Fruit fly (Drosophila melanogaster) whole organism, embryonic: ENCODE results near the gene RpL37-1.

Source experiments
- CG10366 ChIP-seq: fragments of 200-800 bp; sonication (Bioruptor generic); IDR thresholded peaks from 2 replicates; pipeline ENCODE4 v1.3.6; 2022; ENCODE audit warnings: missing biosample characterization, missing genetic modification characterization
- CG11723 ChIP-seq: fragments of 200-800 bp; sonication (Bioruptor generic); optimal IDR thresholded peaks from 2 replicates; lab custom pipeline; 2017; ENCODE audit warnings: missing biosample characterization, mild to moderate bottlenecking, missing genetic modification characterization
- CG15514 ChIP-seq: fragments of 200-800 bp; sonication (Bioruptor generic); optimal IDR thresholded peaks from 3 replicates; lab custom pipeline; 2017; ENCODE audit warnings: missing biosample characterization, missing genetic modification characterization, mild to moderate bottlenecking, moderate library complexity, missing genetic modification reagents
- CG15696 ChIP-seq: fragments of 200-800 bp; sonication (Bioruptor generic); optimal IDR thresholded peaks from 2 replicates; lab custom pipeline; 2019; ENCODE audit warnings: missing biosample characterization, mild to moderate bottlenecking, missing genetic modification characterization, moderate library complexity
- CG17359 ChIP-seq: fragments of 200-800 bp; sonication (Bioruptor generic); optimal IDR thresholded peaks from 3 replicates; lab custom pipeline; 2018; ENCODE audit warnings: missing biosample characterization, mild to moderate bottlenecking, missing genetic modification characterization, moderate library complexity
- CG18764 ChIP-seq: fragments of 200-800 bp; sonication (Bioruptor generic); optimal IDR thresholded peaks from 3 replicates; lab custom pipeline; 2016; ENCODE audit warnings: missing biosample characterization, missing genetic modification characterization
- CG2129 ChIP-seq: fragments of 200-800 bp; sonication (Bioruptor generic); IDR thresholded peaks from 2 replicates; pipeline ENCODE4 v1.3.6; 2022; ENCODE audit warnings: missing biosample characterization, missing genetic modification characterization; ENCODE audit not compliant: partially characterized antibody
- CG30020 ChIP-seq: fragments of 200-800 bp; optimal IDR thresholded peaks from 2 replicates; lab custom pipeline; 2019; ENCODE audit warnings: missing biosample characterization, mild to moderate bottlenecking, missing genetic modification characterization, moderate library complexity
- CG30403 ChIP-seq: fragments of 200-800 bp; sonication (Bioruptor generic); optimal IDR thresholded peaks from 3 replicates; lab custom pipeline; 2016; ENCODE audit warnings: missing biosample characterization, missing genetic modification characterization
- CG3838 ChIP-seq: fragments of 200-800 bp; sonication (Bioruptor generic); optimal IDR thresholded peaks from 3 replicates; lab custom pipeline; 2016; ENCODE audit warnings: missing biosample characterization, missing genetic modification characterization
- CG6254 ChIP-seq: fragments of 200-800 bp; sonication (Bioruptor generic); optimal IDR thresholded peaks from 3 replicates; lab custom pipeline; 2017; ENCODE audit warnings: mild to moderate bottlenecking, missing biosample characterization, missing genetic modification reagents, missing genetic modification characterization
- CG7271 ChIP-seq: fragments of 200-800 bp; sonication (Bioruptor generic); optimal IDR thresholded peaks from 2 replicates; lab custom pipeline; 2018; ENCODE audit warnings: missing biosample characterization, mild to moderate bottlenecking, missing genetic modification characterization, moderate library complexity
- CG7372 ChIP-seq: fragments of 200-800 bp; sonication (Bioruptor generic); IDR thresholded peaks from 2 replicates; pipeline ENCODE4 v1.3.6; 2022; ENCODE audit warnings: missing biosample characterization, missing genetic modification characterization
- CG8944 ChIP-seq: fragments of 200-800 bp; sonication (Bioruptor generic); optimal IDR thresholded peaks from 3 replicates; lab custom pipeline; 2016; ENCODE audit warnings: missing biosample characterization, missing genetic modification characterization
- CG9797 ChIP-seq: fragments of 200-800 bp; sonication (Bioruptor generic); optimal IDR thresholded peaks from 3 replicates; lab custom pipeline; 2018; ENCODE audit warnings: missing biosample characterization, mild to moderate bottlenecking, missing genetic modification characterization
- CG9817 ChIP-seq: fragments of 200-800 bp; sonication (Bioruptor generic); optimal IDR thresholded peaks from 2 replicates; lab custom pipeline; 2018; ENCODE audit warnings: missing biosample characterization, mild to moderate bottlenecking, missing genetic modification characterization, moderate library complexity
- CG9932 ChIP-seq: fragments of 200-800 bp; sonication (Bioruptor generic); IDR thresholded peaks from 2 replicates; pipeline ENCODE4 v1.3.6; 2022; ENCODE audit warnings: missing biosample characterization, missing genetic modification characterization
- Dip2 ChIP-seq: fragments of 200-800 bp; sonication (Bioruptor generic); IDR thresholded peaks from 2 replicates; pipeline ENCODE4 v1.3.6; 2022; ENCODE audit warnings: missing biosample characterization, missing genetic modification characterization
- Dip3 ChIP-seq: fragments of 200-800 bp; sonication (Bioruptor generic); optimal IDR thresholded peaks from 3 replicates; lab custom pipeline; 2016; ENCODE audit warnings: missing biosample characterization, missing genetic modification characterization
- Dp ChIP-seq: fragments of 200-800 bp; sonication (Bioruptor generic); optimal IDR thresholded peaks from 2 replicates; lab custom pipeline; 2018; ENCODE audit warnings: missing biosample characterization, mild to moderate bottlenecking, missing genetic modification characterization, moderate library complexity
- Ets97D ChIP-seq: fragments of 200-800 bp; sonication (Bioruptor generic); optimal IDR thresholded peaks from 3 replicates; lab custom pipeline; 2016; ENCODE audit warnings: missing biosample characterization, missing genetic modification characterization
- Gsc ChIP-seq: fragments of 200-800 bp; sonication (Bioruptor generic); IDR thresholded peaks from 2 replicates; pipeline ENCODE4 v1.3.6; 2022; ENCODE audit warnings: missing biosample characterization, missing genetic modification characterization
- HLH4C ChIP-seq: fragments of 200-800 bp; sonication (Bioruptor generic); IDR thresholded peaks from 3 replicates; pipeline ENCODE4 v1.3.6; 2022; ENCODE audit warnings: missing biosample characterization, missing genetic modification characterization; ENCODE audit not compliant: partially characterized antibody
- Hr39 ChIP-seq: fragments of >200 bp; optimal IDR thresholded peaks from 2 replicates; lab custom pipeline; 2017
- Sin3A ChIP-seq: fragments of >200 bp; optimal IDR thresholded peaks from 2 replicates; lab custom pipeline; 2018
- Six4 ChIP-seq: fragments of 200-800 bp; sonication (Bioruptor generic); optimal IDR thresholded peaks from 2 replicates; lab custom pipeline; 2016; ENCODE audit warnings: missing biosample characterization, missing genetic modification characterization
- Sox100B ChIP-seq: fragments of 200-800 bp; sonication (Bioruptor generic); optimal IDR thresholded peaks from 3 replicates; lab custom pipeline; 2018; ENCODE audit warnings: missing biosample characterization, mild to moderate bottlenecking, missing genetic modification characterization
- Trl ChIP-seq, 3 experiments: fragments of >200 bp in 2 of 3; fragments of 200-800 bp in 1 of 3; sonication (Bioruptor generic) in 1 of 3; optimal IDR thresholded peaks; 2 replicates in 1 of 3; 3 replicates in 2 of 3; lab custom pipeline; 2016 to 2017; ENCODE audit warnings: missing biosample characterization in 1 of 3, missing genetic modification characterization in 1 of 3
- Xbp1 ChIP-seq: fragments of 200-800 bp; sonication (Bioruptor generic); optimal IDR thresholded peaks from 3 replicates; lab custom pipeline; 2016; ENCODE audit warnings: missing biosample characterization, mild to moderate bottlenecking, missing genetic modification characterization
- chinmo ChIP-seq: fragments of 200-800 bp; sonication (Bioruptor generic); IDR thresholded peaks from 4 replicates; pipeline ENCODE4 v1.3.6; 2022; ENCODE audit warnings: missing biosample characterization, missing genetic modification characterization; ENCODE audit not compliant: partially characterized antibody
- crc ChIP-seq: fragments of 200-800 bp; sonication (Bioruptor generic); optimal IDR thresholded peaks from 2 replicates; lab custom pipeline; 2016; ENCODE audit warnings: missing biosample characterization, missing genetic modification characterization
- croc ChIP-seq: fragments of 200-800 bp; sonication (Bioruptor generic); conservative IDR thresholded peaks from 3 replicates; pipeline ENCODE4 v1.3.6; 2022; ENCODE audit warnings: missing biosample characterization, missing genetic modification characterization
- crp ChIP-seq, 2 experiments: fragments of 200-800 bp; sonication (Bioruptor generic); optimal IDR thresholded peaks; 2 replicates in 1 of 2; 3 replicates in 1 of 2; lab custom pipeline; 2017; ENCODE audit warnings: missing biosample characterization in 2 of 2, missing genetic modification characterization in 2 of 2, mild to moderate bottlenecking in 1 of 2, moderate library complexity in 1 of 2
- dimm ChIP-seq: fragments of 200-800 bp; sonication (Bioruptor generic); IDR thresholded peaks from 2 replicates; pipeline ENCODE4 v1.3.6; 2022; ENCODE audit warnings: missing biosample characterization, missing genetic modification characterization
- hth ChIP-seq: fragments of >200 bp; optimal IDR thresholded peaks from 2 replicates; lab custom pipeline; 2017; ENCODE audit warnings: inconsistent platforms
- lab ChIP-seq: fragments of 200-800 bp; sonication (Bioruptor generic); optimal IDR thresholded peaks from 3 replicates; lab custom pipeline; 2017; ENCODE audit warnings: missing biosample characterization, missing genetic modification characterization, mild to moderate bottlenecking, moderate library complexity, missing genetic modification reagents
- nerfin-1 ChIP-seq: fragments of 200-800 bp; sonication (Bioruptor generic); optimal IDR thresholded peaks from 3 replicates; lab custom pipeline; 2019; ENCODE audit warnings: missing biosample characterization, mild to moderate bottlenecking, missing genetic modification characterization, moderate library complexity
- pb ChIP-seq: fragments of 200-800 bp; sonication (Bioruptor generic); optimal IDR thresholded peaks from 3 replicates; lab custom pipeline; 2016; ENCODE audit warnings: missing biosample characterization, missing genetic modification characterization
- peb ChIP-seq: fragments of 200-800 bp; sonication (Bioruptor generic); IDR thresholded peaks from 2 replicates; pipeline ENCODE4 v1.3.6; 2022; ENCODE audit warnings: missing biosample characterization, missing genetic modification characterization
- phol ChIP-seq: fragments of 200-800 bp; sonication (Bioruptor generic); optimal IDR thresholded peaks from 3 replicates; lab custom pipeline; 2018; ENCODE audit warnings: missing biosample characterization, mild to moderate bottlenecking, missing genetic modification characterization, moderate library complexity
- pita ChIP-seq: fragments of 200-800 bp; sonication (Bioruptor generic); optimal IDR thresholded peaks from 2 replicates; lab custom pipeline; 2017; ENCODE audit warnings: missing biosample characterization, mild to moderate bottlenecking, missing genetic modification characterization
- sc ChIP-seq, 3 experiments: fragments of >200 bp in 2 of 3; fragments of 200-800 bp in 1 of 3; sonication (Bioruptor generic) in 1 of 3; optimal IDR thresholded peaks; 2 replicates in 2 of 3; 3 replicates in 1 of 3; lab custom pipeline; 2017; ENCODE audit warnings: mild to moderate bottlenecking in 1 of 3, missing biosample characterization in 1 of 3, missing genetic modification characterization in 1 of 3, missing genetic modification reagents in 1 of 3
- stwl ChIP-seq: fragments of 200-800 bp; sonication (Bioruptor generic); optimal IDR thresholded peaks from 3 replicates; lab custom pipeline; 2018; ENCODE audit warnings: missing biosample characterization, mild to moderate bottlenecking, missing genetic modification characterization, moderate library complexity
- zen ChIP-seq: fragments of 200-800 bp; sonication (Bioruptor generic); optimal IDR thresholded peaks from 3 replicates; lab custom pipeline; 2018; ENCODE audit warnings: missing biosample characterization, mild to moderate bottlenecking, missing genetic modification characterization, moderate library complexity

The RpL37-1 gene

dm6 chrX:15116397-15116796 is 22.8 kb downstream of the RpL37-1 start, which contains the start of gene Cyp4s3 (continued):
- TF ChIP-seq CG10366 (GFP tag; lab: Robert Waterston, UW) (no peak), peb (GFP tag; lab: Robert Waterston, UW) (no peak), sc (optimal IDR thresholded peaks at IDR 0.05; lab: Kevin White, UChicago) (no peak), sc (GFP tag; optimal IDR thresholded peaks at IDR 0.05; lab: Kevin White, UChicago) (no peak), croc (GFP tag; lab: Robert Waterston, UW) (no peak), pb (no peak)

- peak; percentile 22 for TF ChIP-seq CG15514 (GFP tag; lab: Kevin White, UChicago)
- TF ChIP-seq Hr39, result peak; percentile 66
- no peak for TF ChIP-seq CG6254
- TF ChIP-seq CG9932 (GFP tag; lab: Robert Waterston, UW), result no peak
- TF ChIP-seq, all 482 proteins: peak for 2
Observed at dm6 chrX:15111888-15112287, 27.3 kb downstream of the RpL37-1 start.

- TF ChIP-seq Xbp1 (GFP tag; lab: Kevin White, UChicago) (no peak), chinmo (GFP tag; lab: Robert Waterston, UW) (no peak), CG8944 (no peak), Gsc (no peak), Dip3 (no peak), Trl (optimal IDR thresholded peaks at IDR 0.05; lab: Kevin White, UChicago) (no peak), Trl (GFP tag; optimal IDR thresholded peaks at IDR 0.05; lab: Kevin White, UChicago) (no peak), hth (lab: Kevin White, UChicago) (no peak), lab (no peak)
Observed at dm6 chrX:15095942-15096341, 43.2 kb downstream of the RpL37-1 start, which contains the start of gene CG9072. CG9072 (minus strand) TSS chrX:15096042.

- TF ChIP-seq crp (GFP tag; optimal IDR thresholded peaks at IDR 0.05; lab: Kevin White, UChicago) (no peak), CG30403 (GFP tag; lab: Kevin White, UChicago) (no peak), crc (GFP tag; lab: Kevin White, UChicago) (no peak), CG30020 (tag; lab: Kevin White, UChicago) (peak; percentile 22), Ets97D (peak; percentile 6), Dip2 (no peak), Sin3A (lab: Kevin White, UChicago) (no peak), stwl (tag; lab: Kevin White, UChicago) (peak; percentile 83), CG17359 (tag; lab: Kevin White, UChicago) (no peak), CG9797 (GFP tag; lab: Kevin White, UChicago) (no peak), phol (peak; percentile 6), nerfin-1 (tag; lab: Kevin White, UChicago) (peak; percentile 1), Sox100B (no peak), CG15696 (tag; lab: Kevin White, UChicago) (peak; percentile 1), CG18764 (GFP tag; lab: Kevin White, UChicago) (peak; percentile 96), Six4 (GFP tag; lab: Kevin White, UChicago) (no peak), Dp (GFP tag; lab: Kevin White, UChicago) (no peak), pita (no peak), CG2129 (GFP tag; lab: Robert Waterston, UW) (no peak), HLH4C (GFP tag; lab: Robert Waterston, UW) (0 out of 3 replicates have a peak, but pooled peaks have one; percentile 8), CG7271 (tag; lab: Kevin White, UChicago) (peak; percentile 6), CG7372 (GFP tag; lab: Robert Waterston, UW) (no peak), dimm (no peak), CG11723 (GFP tag; lab: Kevin White, UChicago) (no peak), CG3838 (no peak), CG9817 (tag; lab: Kevin White, UChicago) (no peak), zen (tag; lab: Kevin White, UChicago) (peak; percentile 55)
Observed at dm6 chrX:15091159-15091558, 48.0 kb downstream of the RpL37-1 start.
